Worm (Caenorhabditis elegans) whole organism, L4/young adult: ENCODE data around the gene Y57A10A.31.

Source experiments
- W03F9.2 ChIP-seq: fragments of 150-350 bp; optimal IDR thresholded peaks from 2 replicates; lab custom pipeline; 2014; ENCODE audit warnings: missing biosample characterization, missing genetic modification characterization
- dao-5 ChIP-seq: sonication (generic microtip); optimal IDR thresholded peaks from 2 replicates; lab custom pipeline; 2016; ENCODE audit warnings: missing genotype, missing genetic modification characterization, moderate library complexity, missing compliant biosample characterization
- him-1 ChIP-seq: sonication (generic microtip); optimal IDR thresholded peaks from 2 replicates; lab custom pipeline; 2016; ENCODE audit warnings: missing genotype, missing genetic modification reagents, missing genetic modification characterization, missing compliant biosample characterization

Y57A10A.31 gene

ce11 chrII:12289085-12289484, at the start of gene Y57A10A.31:
Y57A10A.31 (plus strand) TSS chrII:12289385.
- TF ChIP-seq W03F9.2 (tag; lab: Kevin White, UChicago) (no peak), him-1 (tag; lab: Kevin White, UChicago) (no peak), dao-5 (tag; lab: Kevin White, UChicago) (no peak)

ce11 chrII:12239449-12239848, 49.7 kb upstream of the Y57A10A.31 start:
- TF ChIP-seq W03F9.2 (tag; lab: Kevin White, UChicago) (no peak), him-1 (tag; lab: Kevin White, UChicago) (no peak), dao-5 (tag; lab: Kevin White, UChicago) (no peak)

ce11 chrII:12240088-12240487, 49.1 kb upstream of the Y57A10A.31 start, which contains the start of gene txdc-12.1:
txdc-12.1 (plus strand) TSS chrII:12240388.
- no peak for TF ChIP-seq dao-5 (tag; lab: Kevin White, UChicago)
- no peak for TF ChIP-seq him-1 (tag; lab: Kevin White, UChicago)
- TF ChIP-seq W03F9.2 (tag; lab: Kevin White, UChicago), result no peak

- TF ChIP-seq W03F9.2 (tag; lab: Kevin White, UChicago) (no peak), him-1 (tag; lab: Kevin White, UChicago) (no peak), dao-5 (tag; lab: Kevin White, UChicago) (no peak)
Measured at ce11 chrII:12241792-12242191, 47.4 kb upstream of the Y57A10A.31 start.

- no peak for TF ChIP-seq dao-5 (tag; lab: Kevin White, UChicago)
- no peak for TF ChIP-seq W03F9.2 (tag; lab: Kevin White, UChicago)
- no peak for TF ChIP-seq him-1 (tag; lab: Kevin White, UChicago)
Measured at ce11 chrII:12242551-12242950, 46.6 kb upstream of the Y57A10A.31 start, which contains the start of gene Y57A10A.24. Y57A10A.24 (plus strand) TSS chrII:12242946.

ce11 chrII:12249042-12249441, 40.1 kb upstream of the Y57A10A.31 start, which contains the start of gene tag-276:
tag-276 (minus strand) TSS chrII:12249142.
- TF ChIP-seq him-1 (tag; lab: Kevin White, UChicago) (no peak), dao-5 (tag; lab: Kevin White, UChicago) (no peak), W03F9.2 (tag; lab: Kevin White, UChicago) (no peak)

ce11 chrII:12255545-12256233, 33.5 kb upstream of the Y57A10A.31 start:
- TF ChIP-seq him-1 (tag; lab: Kevin White, UChicago) (no peak), W03F9.2 (tag; lab: Kevin White, UChicago) (no peak)

- TF ChIP-seq dao-5 (tag; lab: Kevin White, UChicago), result no peak
- no peak for TF ChIP-seq him-1 (tag; lab: Kevin White, UChicago)
- TF ChIP-seq W03F9.2 (tag; lab: Kevin White, UChicago), result no peak
Measured at ce11 chrII:12256528-12256927, 32.7 kb upstream of the Y57A10A.31 start, which contains the start of gene parn-2. parn-2 (minus strand) TSS chrII:12256628.

ce11 chrII:12257095-12257494, 32.1 kb upstream of the Y57A10A.31 start:
- no peak for TF ChIP-seq W03F9.2 (tag; lab: Kevin White, UChicago)

ce11 chrII:12260538-12260937, 28.6 kb upstream of the Y57A10A.31 start:
- TF ChIP-seq him-1 (tag; lab: Kevin White, UChicago) (no peak), dao-5 (tag; lab: Kevin White, UChicago) (no peak), W03F9.2 (tag; lab: Kevin White, UChicago) (no peak)

- no peak for TF ChIP-seq him-1 (tag; lab: Kevin White, UChicago)
- TF ChIP-seq dao-5 (tag; lab: Kevin White, UChicago), result no peak
- no peak for TF ChIP-seq W03F9.2 (tag; lab: Kevin White, UChicago)
Measured at ce11 chrII:12261147-12261821, 27.9 kb upstream of the Y57A10A.31 start.

- TF ChIP-seq him-1 (tag; lab: Kevin White, UChicago) (no peak), W03F9.2 (tag; lab: Kevin White, UChicago) (no peak), dao-5 (tag; lab: Kevin White, UChicago) (no peak)
Measured at ce11 chrII:12262567-12262966, 26.6 kb upstream of the Y57A10A.31 start.

ce11 chrII:12263971-12264554, 25.1 kb upstream of the Y57A10A.31 start, which contains the start of gene faxc-1:
faxc-1 (plus strand) TSS chrII:12264192.
- TF ChIP-seq dao-5 (tag; lab: Kevin White, UChicago) (no peak), W03F9.2 (tag; lab: Kevin White, UChicago) (no peak), him-1 (tag; lab: Kevin White, UChicago) (no peak)
